Fruit fly (Drosophila melanogaster) whole organism: ENCODE data around the gene CG42375.

Source experiments
- CG8478 ChIP-seq: fragments of >200 bp; optimal IDR thresholded peaks from 2 replicates; lab custom pipeline; 2018; ENCODE audit warnings: inconsistent platforms
- Dll ChIP-seq: fragments of >200 bp; optimal IDR thresholded peaks from 2 replicates; lab custom pipeline; 2017
- EcR ChIP-seq, 2 experiments: fragments of >200 bp; optimal IDR thresholded peaks; 2 replicates each; lab custom pipeline; 2017; ENCODE audit warnings: missing biosample characterization in 2 of 2, missing genetic modification characterization in 2 of 2, missing genetic modification reagents in 2 of 2
- pan ChIP-seq: fragments of >200 bp; optimal IDR thresholded peaks from 2 replicates; lab custom pipeline; 2017
- psq ChIP-seq: fragments of >200 bp; optimal IDR thresholded peaks from 2 replicates; lab custom pipeline; 2017
- usp ChIP-seq: fragments of >200 bp; optimal IDR thresholded peaks from 2 replicates; lab custom pipeline; 2017; ENCODE audit warnings: missing biosample characterization, missing genetic modification characterization, mixed read lengths

The CG42375 gene

DNA sequence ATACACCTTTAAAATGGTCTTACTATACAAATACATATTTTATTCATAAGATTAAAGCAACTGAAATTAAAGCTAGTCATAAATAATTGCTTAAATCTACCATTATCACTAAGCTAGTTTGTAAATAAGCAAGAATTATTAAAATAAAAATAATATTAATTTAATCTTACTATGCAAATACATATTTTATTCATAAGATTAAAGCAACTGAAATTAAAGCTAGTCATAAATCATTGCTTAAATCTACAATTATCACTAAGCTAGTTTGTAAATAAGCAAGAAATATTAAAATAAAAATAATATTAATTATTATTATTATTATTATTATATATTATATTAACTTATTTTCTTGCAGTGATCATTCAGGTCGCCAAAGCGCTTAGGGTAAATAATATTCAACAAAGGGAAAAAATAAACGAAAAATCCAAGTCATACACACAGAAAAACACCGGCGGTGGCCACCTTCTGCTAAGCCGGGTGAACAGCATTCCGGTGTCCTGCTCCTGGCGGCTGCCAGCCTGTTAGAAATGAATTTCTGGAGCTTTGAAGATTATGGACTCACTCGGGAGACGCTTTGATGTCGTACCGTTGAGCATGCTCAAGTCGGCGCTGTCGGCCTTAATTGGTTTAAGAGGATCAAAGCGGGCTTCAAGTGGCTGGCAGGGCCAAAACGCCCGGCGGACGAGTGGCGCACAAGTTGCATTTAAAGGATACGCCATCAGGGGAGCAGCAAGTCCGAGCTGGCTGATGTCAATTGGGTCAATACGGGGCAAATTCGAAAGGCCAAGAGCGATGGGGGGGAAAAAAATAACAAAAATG is 24.7 kb downstream of the CG42375 start:
- TF ChIP-seq Dll (lab: Kevin White, UChicago) (no peak), CG8478 (lab: Kevin White, UChicago) (no peak), EcR (GFP tag; optimal IDR thresholded peaks at IDR 0.05; lab: Kevin White, UChicago) (no peak), pan (no peak), psq (lab: Kevin White, UChicago) (no peak), usp (GFP tag; lab: Kevin White, UChicago) (no peak)

DNA sequence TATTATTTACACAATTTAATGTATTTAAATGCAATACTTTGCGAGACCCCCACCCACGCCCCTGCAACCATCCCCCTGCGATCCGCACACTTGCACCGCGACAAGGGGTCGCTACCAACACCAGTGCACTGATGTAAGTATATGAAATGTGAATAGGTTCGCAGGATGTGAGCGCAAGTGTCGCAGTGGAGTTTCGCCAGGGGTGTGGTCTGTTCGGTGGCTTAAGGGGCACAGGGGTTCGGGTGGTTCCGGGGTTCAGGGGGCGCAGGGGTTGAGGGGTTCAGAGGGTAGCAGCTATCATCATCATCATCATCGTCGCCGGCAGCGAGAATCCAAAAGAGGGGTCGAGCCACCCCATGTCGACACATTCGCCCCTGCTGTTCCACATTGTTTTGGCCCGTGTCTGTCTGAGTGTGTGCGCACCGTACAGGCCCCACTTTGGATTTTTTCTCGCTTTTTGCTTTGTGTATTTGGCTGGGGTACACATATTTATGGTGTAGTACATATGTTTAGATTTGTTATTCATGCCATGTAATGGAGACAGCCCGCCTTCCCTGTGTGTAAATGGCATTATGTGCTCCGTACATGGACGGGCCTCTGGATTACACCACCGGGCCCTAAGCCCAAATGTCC is 25.7 kb downstream of the CG42375 start:
- no peak for TF ChIP-seq usp (GFP tag; lab: Kevin White, UChicago)
- TF ChIP-seq CG8478 (lab: Kevin White, UChicago) = no peak
- no peak for TF ChIP-seq Dll (lab: Kevin White, UChicago)
- TF ChIP-seq pan = no peak

DNA sequence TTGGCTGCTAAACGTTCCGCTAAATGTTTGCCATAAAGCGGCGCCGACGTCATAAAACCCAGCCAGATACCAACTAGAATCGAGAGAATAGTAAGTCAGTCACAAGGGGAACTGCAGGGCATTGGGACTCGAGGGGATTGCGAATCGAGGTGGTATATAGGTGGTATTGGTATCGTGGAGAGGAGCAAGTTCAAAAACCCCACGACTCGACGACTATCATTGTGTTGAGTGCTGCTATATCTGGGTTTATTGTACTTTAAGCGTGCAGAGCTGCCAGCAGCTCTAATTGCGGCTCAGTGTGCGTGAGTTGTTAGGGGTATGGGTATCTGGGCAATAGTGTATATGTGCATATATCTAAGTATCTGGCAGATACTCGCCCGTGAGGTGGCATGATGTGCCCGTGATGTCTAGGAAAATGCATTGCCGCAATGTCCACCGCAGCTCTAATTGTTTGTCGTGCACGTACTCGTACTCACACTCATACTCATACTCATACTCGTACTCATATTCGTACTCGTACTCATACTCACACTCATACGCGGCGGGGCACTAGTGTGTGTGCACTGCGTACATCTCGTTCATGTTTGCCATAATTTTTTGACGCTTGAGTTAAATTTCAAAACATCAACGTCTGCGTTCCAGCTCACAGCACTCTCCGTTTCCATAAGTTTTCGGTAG is 26.7 kb downstream of the CG42375 start:
- no peak for TF ChIP-seq usp (GFP tag; lab: Kevin White, UChicago)
- no peak for TF ChIP-seq psq (lab: Kevin White, UChicago)
- TF ChIP-seq CG8478 (lab: Kevin White, UChicago) = no peak
- TF ChIP-seq Dll (lab: Kevin White, UChicago) = no peak
- no peak for TF ChIP-seq pan
- peak in 1 of 2 experiments; percentile 93 for TF ChIP-seq EcR (GFP tag; optimal IDR thresholded peaks at IDR 0.05; lab: Kevin White, UChicago)

DNA sequence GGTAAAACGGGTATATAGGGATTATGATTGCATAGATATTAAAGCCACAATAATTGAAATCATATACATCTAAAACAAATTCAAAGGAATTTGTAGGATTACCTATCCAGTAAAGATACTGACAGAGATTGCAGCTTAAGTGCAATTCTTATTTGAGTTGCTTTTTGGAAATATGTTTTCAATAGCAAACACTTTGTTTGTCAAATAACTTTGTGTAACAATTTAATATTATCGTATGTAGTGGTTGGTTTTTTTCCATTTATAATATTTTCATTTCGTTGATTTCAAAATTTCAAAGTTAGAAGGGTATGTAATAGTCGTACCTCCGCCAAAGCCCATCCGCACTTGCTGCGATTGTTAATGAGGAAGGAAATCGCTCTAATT is 27.3 kb downstream of the CG42375 start:
- TF ChIP-seq pan (peak; percentile 25), psq (lab: Kevin White, UChicago) (no peak)

DNA sequence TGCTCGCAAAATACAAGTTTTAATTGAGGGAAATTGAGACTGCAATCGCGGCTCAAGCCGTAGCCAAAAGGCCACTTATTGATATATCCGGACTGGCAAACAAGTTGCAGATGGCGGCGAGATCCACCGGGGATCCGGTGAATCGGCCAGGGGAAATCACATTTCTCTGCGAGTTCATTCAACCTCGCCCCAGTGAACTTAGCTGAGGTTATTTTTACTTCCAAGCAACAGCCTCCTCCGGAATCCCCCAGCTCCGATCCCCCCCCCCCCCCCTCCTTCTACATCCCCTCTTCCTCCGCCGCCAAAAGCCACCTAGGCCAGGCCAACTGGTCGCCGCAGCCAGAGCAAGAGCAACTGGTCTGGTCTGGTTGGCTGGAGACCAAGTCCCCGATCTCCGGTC is 27.9 kb downstream of the CG42375 start:
- no peak for TF ChIP-seq psq (lab: Kevin White, UChicago)
- peak; percentile 61 to 99 for TF ChIP-seq EcR (GFP tag; optimal IDR thresholded peaks at IDR 0.05; lab: Kevin White, UChicago)

DNA sequence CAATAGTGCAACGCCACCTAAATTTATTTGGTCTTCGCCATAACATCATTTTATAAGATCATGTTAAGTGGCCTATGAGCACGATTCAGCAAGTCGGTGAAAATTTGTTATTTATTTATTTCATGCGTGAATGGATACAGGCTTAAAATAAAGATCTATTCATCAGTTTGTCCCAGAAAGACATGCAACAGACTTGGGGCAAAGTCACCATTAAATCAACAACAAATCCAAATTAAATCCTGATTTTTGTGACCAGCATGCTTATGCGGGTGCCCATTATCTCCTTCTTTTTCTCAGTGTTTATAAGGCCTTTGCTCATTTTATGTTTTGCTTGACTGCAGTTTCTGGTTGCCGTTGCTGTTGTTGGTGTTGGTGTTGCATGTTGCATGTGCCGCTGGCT is 28.5 kb downstream of the CG42375 start:
- TF ChIP-seq usp (GFP tag; lab: Kevin White, UChicago) = no peak
- no peak for TF ChIP-seq EcR (GFP tag; optimal IDR thresholded peaks at IDR 0.05; lab: Kevin White, UChicago)
- no peak for TF ChIP-seq pan
- TF ChIP-seq psq (lab: Kevin White, UChicago) = no peak
- TF ChIP-seq CG8478 (lab: Kevin White, UChicago) = no peak
- TF ChIP-seq Dll (lab: Kevin White, UChicago) = no peak

DNA sequence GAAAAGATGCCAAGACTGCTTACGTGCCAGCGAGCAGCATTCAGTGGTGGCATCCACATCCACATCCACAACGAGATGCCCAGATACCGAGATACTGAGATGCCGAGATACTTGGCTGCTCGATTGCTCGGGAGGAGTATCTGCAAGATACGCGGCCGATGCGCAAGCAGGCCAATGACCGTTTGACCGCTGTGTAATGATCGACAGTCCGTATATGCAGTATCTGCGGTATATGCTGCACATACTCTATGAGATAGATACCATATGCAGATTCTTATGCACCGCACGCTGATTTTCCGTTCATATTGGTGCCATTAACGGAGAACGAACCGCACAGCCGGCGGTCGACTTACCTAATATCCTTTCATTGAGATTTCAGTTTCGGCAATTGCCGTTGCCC is 29.8 kb downstream of the CG42375 start:
- TF ChIP-seq Dll (lab: Kevin White, UChicago) (no peak), EcR (GFP tag; optimal IDR thresholded peaks at IDR 0.05; lab: Kevin White, UChicago) (peak in 1 of 2 experiments; percentile 14)

DNA sequence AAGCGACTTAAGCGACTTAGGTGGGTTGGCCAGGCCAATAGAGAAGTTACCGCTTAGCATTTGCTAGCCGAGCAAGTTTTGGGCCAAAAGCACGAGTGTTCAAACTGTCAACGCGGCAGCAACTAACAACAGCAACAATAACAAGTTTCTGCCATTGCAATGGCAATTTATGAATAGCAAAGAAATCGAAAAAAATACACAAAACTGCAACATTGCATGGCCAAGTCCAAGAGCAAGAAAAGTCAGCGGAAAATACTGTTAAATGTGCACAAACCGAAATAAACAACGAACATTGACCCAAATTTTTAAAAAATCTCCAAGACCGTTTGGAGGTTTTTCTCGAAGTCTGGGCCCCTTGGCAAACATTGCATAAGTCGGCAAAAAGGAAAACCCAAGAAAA is 30.9 kb downstream of the CG42375 start:
- TF ChIP-seq CG8478 (lab: Kevin White, UChicago) (no peak), pan (no peak), usp (GFP tag; lab: Kevin White, UChicago) (no peak), EcR (GFP tag; optimal IDR thresholded peaks at IDR 0.05; lab: Kevin White, UChicago) (no peak), Dll (lab: Kevin White, UChicago) (no peak), psq (lab: Kevin White, UChicago) (no peak)

DNA sequence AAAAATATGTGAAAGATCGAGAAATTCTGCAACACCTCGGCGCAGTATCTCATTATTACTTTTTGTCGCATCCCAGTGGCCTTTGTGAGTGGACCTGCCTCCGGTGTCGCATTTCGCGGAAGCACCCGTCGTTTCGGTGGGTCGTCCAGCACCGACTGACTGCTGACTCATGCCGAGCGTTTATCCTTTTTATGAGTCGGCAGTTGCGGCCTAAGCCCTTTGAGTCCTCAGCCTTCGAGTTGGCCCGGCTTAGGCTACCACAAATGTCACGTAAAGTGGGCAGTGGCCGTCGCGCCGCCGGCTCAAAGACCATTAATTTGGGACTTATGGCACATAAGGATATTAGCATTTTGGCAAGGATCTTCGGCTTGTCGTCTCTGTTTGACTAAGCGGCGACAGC is 32.3 kb downstream of the CG42375 start:
- TF ChIP-seq pan = no peak
- no peak for TF ChIP-seq usp (GFP tag; lab: Kevin White, UChicago)
- no peak for TF ChIP-seq CG8478 (lab: Kevin White, UChicago)
- no peak for TF ChIP-seq EcR (GFP tag; optimal IDR thresholded peaks at IDR 0.05; lab: Kevin White, UChicago)
- TF ChIP-seq Dll (lab: Kevin White, UChicago) = no peak
- no peak for TF ChIP-seq psq (lab: Kevin White, UChicago)

DNA sequence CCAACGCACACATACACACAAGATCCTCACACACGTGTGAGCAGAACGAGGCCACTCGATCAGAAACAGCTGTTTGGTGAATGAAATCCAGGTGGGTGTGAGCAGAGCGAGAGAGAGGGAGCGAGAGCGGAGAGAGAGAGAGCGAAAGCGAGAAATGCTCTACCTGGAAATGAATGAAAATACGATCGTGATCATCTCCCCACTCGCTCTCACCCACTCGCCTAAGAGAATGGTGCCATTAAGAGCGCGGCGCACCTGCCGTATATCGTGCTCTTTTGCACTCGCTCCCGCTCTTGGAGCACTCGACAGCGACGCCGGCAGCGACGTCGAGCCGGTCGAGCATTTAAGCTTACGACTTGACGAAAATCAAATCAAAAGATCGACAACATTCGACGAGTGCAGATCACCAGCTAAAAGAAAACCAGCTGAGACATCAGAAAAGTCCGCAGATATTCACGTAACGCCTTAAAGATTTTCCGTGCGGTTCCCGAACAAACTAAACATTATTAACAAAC is 33.4 kb downstream of the CG42375 start, which contains the start of the genes tal-1A, tal-2A, tal-3A and tal-AA:
Gene tal-1A (plus strand): TSS at position 374 of the 515 bp plus-strand sequence.
Gene tal-2A (plus strand): TSS at position 374 of the 515 bp plus-strand sequence.
Gene tal-3A (plus strand): TSS at position 374 of the 515 bp plus-strand sequence.
Gene tal-AA (plus strand): TSS at position 374 of the 515 bp plus-strand sequence.
- TF ChIP-seq pan = no peak
- no peak for TF ChIP-seq psq (lab: Kevin White, UChicago)
- TF ChIP-seq EcR (GFP tag; optimal IDR thresholded peaks at IDR 0.05; lab: Kevin White, UChicago) = peak in 1 of 2 experiments; percentile 20
- no peak for TF ChIP-seq usp (GFP tag; lab: Kevin White, UChicago)
- peak; percentile 11 for TF ChIP-seq CG8478 (lab: Kevin White, UChicago)
- TF ChIP-seq Dll (lab: Kevin White, UChicago) = peak; percentile 94

DNA sequence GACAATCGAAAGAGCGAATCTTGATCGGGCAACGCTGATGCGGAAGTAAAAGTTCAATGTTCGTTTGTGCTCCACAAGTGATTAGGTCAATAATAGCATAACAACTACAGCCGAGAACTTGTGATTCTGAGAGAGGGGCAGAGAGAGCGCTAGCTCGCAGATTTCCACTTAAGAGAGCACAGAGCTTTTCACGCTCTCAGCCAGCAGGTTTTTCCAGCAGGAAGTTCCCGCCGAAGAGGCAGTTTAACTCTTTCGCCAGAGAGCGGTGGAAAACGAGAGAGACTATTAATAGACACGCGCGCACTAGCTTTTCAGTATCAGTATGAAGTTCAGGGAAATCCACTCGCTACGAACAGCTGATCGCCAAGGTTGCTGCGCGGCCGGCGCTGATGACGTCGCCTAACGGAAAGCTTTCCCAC is 35.6 kb downstream of the CG42375 start:
- no peak for TF ChIP-seq CG8478 (lab: Kevin White, UChicago)
- peak; percentile 26 for TF ChIP-seq Dll (lab: Kevin White, UChicago)
- no peak for TF ChIP-seq usp (GFP tag; lab: Kevin White, UChicago)
- TF ChIP-seq EcR (GFP tag; optimal IDR thresholded peaks at IDR 0.05; lab: Kevin White, UChicago) = peak in 1 of 2 experiments; percentile 46
